Worm (Caenorhabditis elegans): Measurements from ENCODE around the gene mtcu-2.
A peak's percentile ranks its signal among the peaks of the same experiment; 100 is the strongest.

mtcu-2 gene

DNA sequence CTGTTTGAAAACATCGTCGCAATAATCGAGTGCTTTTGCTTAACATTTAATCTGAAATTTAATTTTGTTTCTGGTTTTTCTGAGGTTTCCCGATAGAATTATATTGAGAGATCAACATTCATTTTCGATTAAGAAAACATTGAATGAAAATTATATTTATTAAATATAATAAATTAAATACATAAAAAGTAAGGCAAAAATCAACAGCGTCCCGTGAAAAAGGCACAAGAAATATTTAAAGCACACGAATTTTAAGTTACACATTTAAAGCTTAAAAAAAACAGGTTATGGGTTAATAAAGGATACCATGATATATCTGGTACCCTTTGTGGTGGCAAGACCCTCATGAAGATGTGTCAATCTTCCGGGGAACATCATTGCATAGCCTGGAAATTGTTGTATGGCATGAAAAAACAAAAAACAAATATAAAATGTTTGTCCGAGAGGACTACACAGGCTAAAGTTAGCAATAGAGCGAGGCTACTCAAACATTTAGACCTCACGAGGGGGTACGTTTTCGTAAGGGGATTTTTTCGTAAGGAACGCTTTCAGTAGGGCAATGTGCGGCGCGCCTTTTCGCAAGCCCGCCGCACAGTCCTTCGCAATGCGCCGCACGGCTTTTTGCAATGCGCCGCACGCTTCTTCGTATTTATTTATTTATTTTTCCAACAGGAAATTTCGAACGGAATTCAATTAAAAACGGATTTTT lies at the start of gene mtcu-2:
Gene mtcu-2 (minus strand): TSS at position 51 of the 709 bp plus-strand sequence.
- TF ChIP-seq jun-1 (tag; optimal IDR thresholded peaks at IDR 0.05) (peak; percentile 60), skn-1 (tag; optimal IDR thresholded peaks at IDR 0.05) (peak; percentile 53), pqm-1 (tag; optimal IDR thresholded peaks at IDR 0.05) (peak; percentile 46), snpc-4 (tag; optimal IDR thresholded peaks at IDR 0.05) (peak; percentile 41), ceh-28 (tag; optimal IDR thresholded peaks at IDR 0.05) (peak; percentile 65), lin-39 (tag; optimal IDR thresholded peaks at IDR 0.05) (peak; percentile 33), egl-5 (tag; optimal IDR thresholded peaks at IDR 0.05) (peak; percentile 18), tbx-2 (tag; optimal IDR thresholded peaks at IDR 0.05) (peak; percentile 40), lin-15B (tag; optimal IDR thresholded peaks at IDR 0.05) (peak; percentile 92), nhr-11 (tag; optimal IDR thresholded peaks at IDR 0.05) (peak; percentile 73), lsy-12 (tag; optimal IDR thresholded peaks at IDR 0.05) (peak; percentile 75), nhr-25 (tag; optimal IDR thresholded peaks at IDR 0.05) (peak; percentile 57), nfya-1 (tag; optimal IDR thresholded peaks at IDR 0.05; ENCODE audit: insufficient read depth) (peak; percentile 74), elt-2 (tag; optimal IDR thresholded peaks at IDR 0.05) (peak; percentile 34), nhr-23 (tag; optimal IDR thresholded peaks at IDR 0.05) (peak; percentile 82), nhr-43 (tag; optimal IDR thresholded peaks at IDR 0.05; ENCODE audit: poor library complexity, severe bottlenecking) (peak; percentile 80), pha-4 (tag; optimal IDR thresholded peaks at IDR 0.05) (peak; percentile 80), R02D3.7 (tag; optimal IDR thresholded peaks at IDR 0.05) (peak; percentile 69)

ce11 chrII:10075794-10076193 lies 42.8 kb upstream of the mtcu-2 start:
- TF ChIP-seq pha-4 (tag; optimal IDR thresholded peaks at IDR 0.05) (peak; percentile 84), pqm-1 (tag; optimal IDR thresholded peaks at IDR 0.05) (no peak), skn-1 (tag; optimal IDR thresholded peaks at IDR 0.05) (no peak), aly-2 (tag; optimal IDR thresholded peaks at IDR 0.05) (no peak)

- TF ChIP-seq hmg-11 (tag; optimal IDR thresholded peaks at IDR 0.05), result no peak
- TF ChIP-seq jun-1 (tag; optimal IDR thresholded peaks at IDR 0.05), result no peak
- no peak for TF ChIP-seq nhr-76 (tag; optimal IDR thresholded peaks at IDR 0.05)
- no peak for TF ChIP-seq daf-12 (tag; optimal IDR thresholded peaks at IDR 0.05)
- peak in 2 of 3 experiments; percentile 71 to 92 for TF ChIP-seq elt-3 (tag; optimal IDR thresholded peaks at IDR 0.05)
- TF ChIP-seq nhr-25 (tag; optimal IDR thresholded peaks at IDR 0.05), result no peak
Measured at ce11 chrII:10073986-10074385, 41.0 kb upstream of the mtcu-2 start.

- no peak for TF ChIP-seq ama-1 (optimal IDR thresholded peaks at IDR 0.05)
- TF ChIP-seq elt-1 (tag; optimal IDR thresholded peaks at IDR 0.05), result no peak
- TF ChIP-seq unc-39 (tag; optimal IDR thresholded peaks at IDR 0.05), result no peak
- no peak for TF ChIP-seq elt-2 (tag; optimal IDR thresholded peaks at IDR 0.05)
- no peak for TF ChIP-seq hmg-11 (tag; optimal IDR thresholded peaks at IDR 0.05)
Measured at ce11 chrII:10067817-10068216, 34.8 kb upstream of the mtcu-2 start, which contains the start of gene die-1. Gene die-1 (minus strand): TSS chrII:10067917.

- TF ChIP-seq tbx-2 (tag; optimal IDR thresholded peaks at IDR 0.05) (no peak), aly-2 (tag; optimal IDR thresholded peaks at IDR 0.05) (no peak), R02D3.7 (tag; optimal IDR thresholded peaks at IDR 0.05) (no peak)
Measured at ce11 chrII:10065472-10065871, 32.5 kb upstream of the mtcu-2 start.

ce11 chrII:10060508-10060907 lies 27.5 kb upstream of the mtcu-2 start, which contains the start of gene stg-1:
Gene stg-1 (minus strand): TSS chrII:10060660.
- TF ChIP-seq nhr-11 (tag; optimal IDR thresholded peaks at IDR 0.05) (no peak), mdl-1 (tag; optimal IDR thresholded peaks at IDR 0.05) (no peak), nhr-67 (tag; optimal IDR thresholded peaks at IDR 0.05) (no peak), pha-4 (tag; optimal IDR thresholded peaks at IDR 0.05) (no peak), skn-1 (tag; optimal IDR thresholded peaks at IDR 0.05) (no peak), ceh-16 (tag; optimal IDR thresholded peaks at IDR 0.05) (no peak), elt-1 (tag; optimal IDR thresholded peaks at IDR 0.05) (no peak), ZK546.5 (tag; optimal IDR thresholded peaks at IDR 0.05) (no peak), fkh-2 (tag; optimal IDR thresholded peaks at IDR 0.05) (no peak), lin-15B (tag; optimal IDR thresholded peaks at IDR 0.05) (no peak)
